Worm (Caenorhabditis elegans) whole organism, L3 larva: ENCODE measurements around the gene F26A1.3.

Source experiments
- R02D3.7 ChIP-seq: fragments of 150-350 bp; optimal IDR thresholded peaks from 2 replicates; lab custom pipeline; 2014; ENCODE audit warnings: missing biosample characterization, missing genetic modification characterization
- ZK546.5 ChIP-seq: sonication (generic microtip); optimal IDR thresholded peaks from 2 replicates; lab custom pipeline; 2017; ENCODE audit warnings: missing biosample characterization, missing genetic modification characterization
- aly-2 ChIP-seq: fragments of 150-350 bp; optimal IDR thresholded peaks from 2 replicates; lab custom pipeline; 2014; ENCODE audit warnings: missing biosample characterization, missing genetic modification characterization
- ama-1 ChIP-seq: fragments of 150-350 bp; optimal IDR thresholded peaks from 2 replicates; lab custom pipeline; 2018
- ceh-16 ChIP-seq: sonication (generic microtip); optimal IDR thresholded peaks from 2 replicates; lab custom pipeline; 2017; ENCODE audit warnings: missing biosample characterization, missing genetic modification characterization
- ceh-28 ChIP-seq: fragments of 150-350 bp; optimal IDR thresholded peaks from 2 replicates; lab custom pipeline; 2014; ENCODE audit warnings: missing biosample characterization, missing genetic modification reagents, missing genetic modification characterization
- ceh-82 ChIP-seq: fragments of 150-350 bp; optimal IDR thresholded peaks from 2 replicates; lab custom pipeline; 2014; ENCODE audit warnings: missing biosample characterization, missing genetic modification characterization
- ceh-9 ChIP-seq: sonication (generic microtip); optimal IDR thresholded peaks from 2 replicates; lab custom pipeline; 2018; ENCODE audit warnings: missing biosample characterization, missing genetic modification characterization
- daf-12 ChIP-seq: fragments of 150-350 bp; optimal IDR thresholded peaks from 2 replicates; lab custom pipeline; 2014; ENCODE audit warnings: missing biosample characterization, missing genetic modification reagents, missing genetic modification characterization
- egl-27 ChIP-seq: sonication (generic microtip); optimal IDR thresholded peaks from 4 replicates; lab custom pipeline; 2017; ENCODE audit warnings: missing biosample characterization, missing genetic modification reagents, missing genetic modification characterization
- egl-5 ChIP-seq: fragments of 150-350 bp; optimal IDR thresholded peaks from 2 replicates; lab custom pipeline; 2017; ENCODE audit warnings: missing biosample characterization, missing genetic modification reagents, missing genetic modification characterization, inconsistent platforms
- elt-1 ChIP-seq: fragments of 150-350 bp; optimal IDR thresholded peaks from 2 replicates; lab custom pipeline; 2014; ENCODE audit warnings: missing biosample characterization, missing genetic modification characterization
- elt-2 ChIP-seq: sonication (generic microtip); optimal IDR thresholded peaks from 2 replicates; lab custom pipeline; 2016; ENCODE audit warnings: missing genetic modification reagents, mild to moderate bottlenecking, missing genetic modification characterization, missing compliant biosample characterization
- elt-3 ChIP-seq, 3 experiments: fragments of 150-350 bp in 1 of 3; sonication (generic microtip) in 2 of 3; optimal IDR thresholded peaks; 2 replicates in 2 of 3; 4 replicates in 1 of 3; lab custom pipeline; 2014 to 2017; ENCODE audit warnings: missing biosample characterization in 3 of 3, missing genetic modification characterization in 3 of 3
- eor-1 ChIP-seq, 2 experiments: fragments of 150-350 bp; optimal IDR thresholded peaks; 2 replicates each; lab custom pipeline; 2014 to 2018; ENCODE audit warnings: missing biosample characterization in 2 of 2, missing genetic modification characterization in 2 of 2
- fkh-10 ChIP-seq: sonication (generic microtip); optimal IDR thresholded peaks from 2 replicates; lab custom pipeline; 2017; ENCODE audit warnings: missing biosample characterization, missing genetic modification reagents, missing genetic modification characterization
- fkh-2 ChIP-seq: fragments of 150-350 bp; optimal IDR thresholded peaks from 2 replicates; lab custom pipeline; 2014; ENCODE audit warnings: missing biosample characterization, missing genetic modification reagents, missing genetic modification characterization
- fos-1 ChIP-seq: fragments of 150-350 bp; optimal IDR thresholded peaks from 2 replicates; lab custom pipeline; 2014; ENCODE audit warnings: missing biosample characterization, missing genetic modification characterization
- hmg-11 ChIP-seq: sonication (generic microtip); optimal IDR thresholded peaks from 2 replicates; lab custom pipeline; 2016; ENCODE audit warnings: missing genetic modification characterization, missing compliant biosample characterization
- jun-1 ChIP-seq: fragments of 150-350 bp; optimal IDR thresholded peaks from 2 replicates; lab custom pipeline; 2014; ENCODE audit warnings: missing biosample characterization, missing genetic modification reagents, missing genetic modification characterization
- lin-15B ChIP-seq: fragments of 150-350 bp; optimal IDR thresholded peaks from 2 replicates; lab custom pipeline; 2014; ENCODE audit warnings: missing biosample characterization, missing genetic modification characterization
- lin-39 ChIP-seq: fragments of 150-350 bp; optimal IDR thresholded peaks from 2 replicates; lab custom pipeline; 2018; ENCODE audit warnings: missing biosample characterization, missing genetic modification reagents, missing genetic modification characterization
- lsy-12 ChIP-seq: sonication (generic microtip); optimal IDR thresholded peaks from 2 replicates; lab custom pipeline; 2016; ENCODE audit warnings: mild to moderate bottlenecking, missing genetic modification characterization, missing compliant biosample characterization
- mdl-1 ChIP-seq: fragments of 150-350 bp; optimal IDR thresholded peaks from 2 replicates; lab custom pipeline; 2014; ENCODE audit warnings: missing biosample characterization, missing genetic modification characterization
- mml-1 ChIP-seq: fragments of 150-350 bp; sonication (generic microtip); optimal IDR thresholded peaks from 3 replicates; lab custom pipeline; 2014; ENCODE audit warnings: missing biosample characterization, missing genetic modification characterization
- nfya-1 ChIP-seq: sonication (generic microtip); optimal IDR thresholded peaks from 2 replicates; lab custom pipeline; 2017; ENCODE audit warnings: missing genetic modification characterization, mild to moderate bottlenecking, missing compliant biosample characterization, antibody characterized with exemption, moderate library complexity; ENCODE audit not compliant: insufficient read depth
- nhr-11 ChIP-seq: fragments of 150-350 bp; optimal IDR thresholded peaks from 2 replicates; lab custom pipeline; 2014; ENCODE audit warnings: missing biosample characterization, missing genetic modification characterization
- nhr-12 ChIP-seq: fragments of 150-350 bp; optimal IDR thresholded peaks from 2 replicates; lab custom pipeline; 2014; ENCODE audit warnings: missing biosample characterization, missing genetic modification characterization
- nhr-23 ChIP-seq: fragments of 150-350 bp; optimal IDR thresholded peaks from 2 replicates; lab custom pipeline; 2014; ENCODE audit warnings: missing biosample characterization, missing genetic modification reagents, missing genetic modification characterization
- nhr-237 ChIP-seq: fragments of 150-350 bp; optimal IDR thresholded peaks from 2 replicates; lab custom pipeline; 2014; ENCODE audit warnings: missing biosample characterization, missing genetic modification characterization
- nhr-25 ChIP-seq: sonication (generic microtip); optimal IDR thresholded peaks from 2 replicates; lab custom pipeline; 2017; ENCODE audit warnings: missing biosample characterization, missing genetic modification characterization
- nhr-28 ChIP-seq: fragments of 150-350 bp; optimal IDR thresholded peaks from 2 replicates; lab custom pipeline; 2014; ENCODE audit warnings: missing biosample characterization, missing genetic modification characterization
- nhr-43 ChIP-seq: sonication (generic microtip); optimal IDR thresholded peaks from 2 replicates; lab custom pipeline; 2016; ENCODE audit warnings: mild to moderate bottlenecking, missing genetic modification characterization, missing compliant biosample characterization; ENCODE audit not compliant: poor library complexity, severe bottlenecking
- nhr-67 ChIP-seq: fragments of 150-350 bp; optimal IDR thresholded peaks from 2 replicates; lab custom pipeline; 2014; ENCODE audit warnings: missing biosample characterization, missing genetic modification characterization
- nhr-76 ChIP-seq: fragments of 150-350 bp; sonication (generic microtip); optimal IDR thresholded peaks from 5 replicates; lab custom pipeline; 2014; ENCODE audit warnings: missing biosample characterization, missing genetic modification characterization
- nhr-77 ChIP-seq: fragments of 150-350 bp; optimal IDR thresholded peaks from 2 replicates; lab custom pipeline; 2014; ENCODE audit warnings: missing biosample characterization, missing genetic modification characterization
- pha-4 ChIP-seq: fragments of 150-350 bp; optimal IDR thresholded peaks from 2 replicates; lab custom pipeline; 2014; ENCODE audit warnings: missing biosample characterization, missing genetic modification reagents, missing genetic modification characterization
- pqm-1 ChIP-seq: fragments of 150-350 bp; optimal IDR thresholded peaks from 2 replicates; lab custom pipeline; 2017; ENCODE audit warnings: missing biosample characterization, missing genetic modification characterization, inconsistent platforms
- sea-2 ChIP-seq: fragments of 150-350 bp; sonication (generic microtip); optimal IDR thresholded peaks from 4 replicates; lab custom pipeline; 2014; ENCODE audit warnings: missing biosample characterization, missing genetic modification reagents, missing genetic modification characterization
- skn-1 ChIP-seq: fragments of 150-350 bp; optimal IDR thresholded peaks from 2 replicates; lab custom pipeline; 2014; ENCODE audit warnings: missing biosample characterization, missing genetic modification characterization
- snpc-4 ChIP-seq: fragments of 150-350 bp; optimal IDR thresholded peaks from 2 replicates; lab custom pipeline; 2014; ENCODE audit warnings: missing biosample characterization, missing genetic modification characterization
- tbx-2 ChIP-seq: sonication (generic microtip); optimal IDR thresholded peaks from 2 replicates; lab custom pipeline; 2016; ENCODE audit warnings: mild to moderate bottlenecking, missing genetic modification characterization, missing compliant biosample characterization
- unc-39 ChIP-seq: sonication (generic microtip); optimal IDR thresholded peaks from 4 replicates; lab custom pipeline; 2017; ENCODE audit warnings: missing biosample characterization, missing genetic modification characterization
- unc-62 ChIP-seq: fragments of 150-350 bp; sonication (generic microtip); optimal IDR thresholded peaks from 4 replicates; lab custom pipeline; 2014; ENCODE audit warnings: missing biosample characterization, missing genetic modification reagents, missing genetic modification characterization
- zag-1 ChIP-seq: fragments of 150-350 bp; optimal IDR thresholded peaks from 2 replicates; lab custom pipeline; 2014; ENCODE audit warnings: missing biosample characterization, missing genetic modification characterization
- ztf-11 ChIP-seq: fragments of 150-350 bp; optimal IDR thresholded peaks from 2 replicates; lab custom pipeline; 2014; ENCODE audit warnings: missing biosample characterization, missing genetic modification characterization
- ztf-4 ChIP-seq: fragments of 150-350 bp; optimal IDR thresholded peaks from 2 replicates; lab custom pipeline; 2014; ENCODE audit warnings: missing biosample characterization, missing genetic modification characterization

The F26A1.3 gene

DNA sequence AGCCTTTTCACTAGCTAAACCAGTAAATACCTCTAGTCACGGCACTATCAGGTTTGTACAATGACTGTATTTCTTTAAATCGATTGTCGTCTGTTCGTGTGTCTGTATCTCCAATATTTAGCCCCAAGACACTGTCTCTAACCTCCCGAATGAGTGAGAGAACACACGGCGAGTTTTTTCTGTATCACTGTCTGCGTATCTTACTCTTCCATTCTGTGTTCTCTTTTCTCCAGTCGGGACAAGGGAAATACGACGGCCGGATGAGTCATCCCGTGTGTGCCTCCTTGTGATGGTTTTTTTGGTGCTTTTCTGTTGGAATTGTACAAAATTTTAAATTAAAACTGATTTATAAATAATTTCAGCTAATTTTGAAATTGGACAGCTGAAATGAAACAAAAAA is 30.7 kb upstream of the F26A1.3 start:
- TF ChIP-seq daf-12 (tag; lab: Kevin White, UChicago): no peak
- TF ChIP-seq nfya-1 (tag; lab: Kevin White, UChicago): peak; percentile 85
- no peak for TF ChIP-seq nhr-76 (tag; lab: Kevin White, UChicago)
- no peak for TF ChIP-seq tbx-2 (tag; lab: Kevin White, UChicago)
- no peak for TF ChIP-seq egl-27 (tag; lab: Kevin White, UChicago)
- TF ChIP-seq ceh-16 (tag; lab: Kevin White, UChicago): no peak
- no peak for TF ChIP-seq unc-39 (tag; lab: Kevin White, UChicago)
- TF ChIP-seq ceh-28: peak; percentile 73
- no peak for TF ChIP-seq mml-1 (tag; lab: Kevin White, UChicago)
- TF ChIP-seq unc-62 (GFP tag; lab: Kevin White, UChicago): no peak
- peak; percentile 59 for TF ChIP-seq ama-1 (lab: Kevin White, UChicago)
- peak; percentile 99 for TF ChIP-seq fos-1 (tag; lab: Kevin White, UChicago)
- no peak for TF ChIP-seq elt-1
- TF ChIP-seq egl-5 (tag; lab: Kevin White, UChicago): no peak
- TF ChIP-seq fkh-2 (tag; lab: Kevin White, UChicago): no peak
- TF ChIP-seq ZK546.5 (tag; lab: Kevin White, UChicago): no peak
- peak; percentile 65 for TF ChIP-seq nhr-25 (tag; lab: Kevin White, UChicago)
- TF ChIP-seq ztf-11: no peak
- TF ChIP-seq nhr-11 (tag; lab: Kevin White, UChicago): no peak
- peak; percentile 45 for TF ChIP-seq nhr-43 (tag; lab: Kevin White, UChicago)
- TF ChIP-seq skn-1: peak; percentile 62
- no peak for TF ChIP-seq sea-2
- peak in 2 of 3 experiments; percentile 8 to 45 for TF ChIP-seq elt-3 (tag; optimal IDR thresholded peaks at IDR 0.05; lab: Kevin White, UChicago)
- no peak for TF ChIP-seq ztf-4 (tag; lab: Kevin White, UChicago)
- TF ChIP-seq pha-4 (tag; lab: Kevin White, UChicago): peak; percentile 90
- TF ChIP-seq nhr-67: no peak
- no peak for TF ChIP-seq zag-1 (tag; lab: Kevin White, UChicago)
- peak; percentile 61 for TF ChIP-seq lsy-12 (tag; lab: Kevin White, UChicago)
- peak; percentile 96 for TF ChIP-seq jun-1 (tag; lab: Kevin White, UChicago)
- no peak for TF ChIP-seq ceh-9
- no peak for TF ChIP-seq fkh-10 (GFP tag; lab: Kevin White, UChicago)
- TF ChIP-seq ceh-82 (tag; lab: Kevin White, UChicago): no peak
- peak; percentile 66 for TF ChIP-seq hmg-11 (tag; lab: Kevin White, UChicago)
- TF ChIP-seq mdl-1 (tag; lab: Kevin White, UChicago): no peak
- TF ChIP-seq nhr-237 (tag; lab: Kevin White, UChicago): no peak
- TF ChIP-seq aly-2 (tag; lab: Kevin White, UChicago): no peak
- TF ChIP-seq lin-39: peak; percentile 22
- TF ChIP-seq nhr-28 (tag; lab: Kevin White, UChicago): no peak
- no peak for TF ChIP-seq eor-1 (tag; optimal IDR thresholded peaks at IDR 0.05; lab: Kevin White, UChicago)
- peak; percentile 82 for TF ChIP-seq snpc-4
- TF ChIP-seq elt-2 (tag; lab: Kevin White, UChicago): peak; percentile 58
- TF ChIP-seq pqm-1 (tag; lab: Kevin White, UChicago): peak; percentile 74
- TF ChIP-seq lin-15B (tag; lab: Kevin White, UChicago): peak; percentile 66
- TF ChIP-seq nhr-23: peak; percentile 70
- peak; percentile 42 for TF ChIP-seq R02D3.7 (tag; lab: Kevin White, UChicago)
- TF ChIP-seq nhr-12: no peak
- peak; percentile 66 for TF ChIP-seq nhr-77 (tag; lab: Kevin White, UChicago)
